Worm (Caenorhabditis elegans) whole organism, L4 larva: ENCODE results near the gene rpn-9.

Experiments used
- F10B5.3 ChIP-seq: sonication (generic microtip); optimal IDR thresholded peaks from 2 replicates; lab custom pipeline; 2016; ENCODE audit warnings: mild to moderate bottlenecking, missing genetic modification characterization, missing compliant biosample characterization
- F44E2.7 ChIP-seq: fragments of 200-800 bp; sonication (Bioruptor generic); IDR thresholded peaks from 2 replicates; pipeline ENCODE4 v2.1.2; 2022; ENCODE audit warnings: missing genetic modification characterization, missing compliant biosample characterization
- F49E8.2 ChIP-seq: sonication (generic microtip); optimal IDR thresholded peaks from 2 replicates; lab custom pipeline; 2016; ENCODE audit warnings: missing compliant biosample characterization, mild to moderate bottlenecking, missing genetic modification characterization, borderline replicate concordance
- R02D3.7 ChIP-seq: fragments of 150-350 bp; sonication (generic microtip); optimal IDR thresholded peaks from 3 replicates; lab custom pipeline; 2014; ENCODE audit warnings: missing biosample characterization, missing genetic modification characterization
- T20F7.1 ChIP-seq: fragments of 200-800 bp; sonication (Bioruptor generic); optimal IDR thresholded peaks from 2 replicates; lab custom pipeline; 2018; ENCODE audit warnings: mild to moderate bottlenecking, missing genetic modification characterization, missing compliant biosample characterization
- Y75B8A.6 ChIP-seq: fragments of 200-800 bp; sonication (Bioruptor generic); IDR thresholded peaks from 2 replicates; pipeline ENCODE4 v1.3.6; 2022; ENCODE audit warnings: missing genetic modification reagents, missing genetic modification characterization, missing compliant biosample characterization
- aha-1 ChIP-seq: fragments of 150-350 bp; peaks from one replicate; lab custom pipeline; 2014; ENCODE audit warnings: missing biosample characterization, missing genetic modification characterization
- ama-1 ChIP-seq: fragments of 150-350 bp; optimal IDR thresholded peaks from 2 replicates; lab custom pipeline; 2014; ENCODE audit warnings: inconsistent platforms, mixed read lengths
- ceh-28 ChIP-seq: fragments of 150-350 bp; optimal IDR thresholded peaks from 2 replicates; lab custom pipeline; 2014; ENCODE audit warnings: missing biosample characterization, missing genetic modification reagents, missing genetic modification characterization
- ces-1 ChIP-seq: fragments of 150-350 bp; sonication (generic microtip); optimal IDR thresholded peaks from 4 replicates; lab custom pipeline; 2014; ENCODE audit warnings: missing biosample characterization, missing genetic modification reagents, missing genetic modification characterization
- cey-2 ChIP-seq: sonication (generic microtip); optimal IDR thresholded peaks from 3 replicates; lab custom pipeline; 2017; ENCODE audit warnings: missing genetic modification characterization, mild to moderate bottlenecking, missing compliant biosample characterization, antibody characterized with exemption, borderline replicate concordance; ENCODE audit not compliant: insufficient read depth
- ctbp-1 ChIP-seq: fragments of 200-800 bp; sonication (Bioruptor generic); IDR thresholded peaks from 2 replicates; pipeline ENCODE4 v1.3.6; 2022; ENCODE audit warnings: missing genetic modification reagents, missing genetic modification characterization, missing compliant biosample characterization
- dmd-6 ChIP-seq: fragments of 200-800 bp; sonication (Bioruptor generic); IDR thresholded peaks from 2 replicates; pipeline ENCODE4 v1.3.6; 2022; ENCODE audit warnings: missing genetic modification reagents, missing genetic modification characterization, missing compliant biosample characterization
- dmd-8 ChIP-seq: fragments of 200-800 bp; sonication (Bioruptor generic); IDR thresholded peaks from 2 replicates; pipeline ENCODE4 v1.3.6; 2022; ENCODE audit warnings: missing genetic modification characterization, missing compliant biosample characterization
- dve-1 ChIP-seq: sonication (generic microtip); optimal IDR thresholded peaks from 2 replicates; lab custom pipeline; 2017; ENCODE audit warnings: antibody characterized with exemption, mild to moderate bottlenecking, missing genetic modification characterization, missing compliant biosample characterization; ENCODE audit not compliant: insufficient read depth
- egl-27 ChIP-seq: sonication (generic microtip); optimal IDR thresholded peaks from 3 replicates; lab custom pipeline; 2017; ENCODE audit warnings: missing biosample characterization, missing genetic modification reagents, missing genetic modification characterization
- egl-43 ChIP-seq: fragments of 200-800 bp; sonication (Bioruptor generic); IDR thresholded peaks from 2 replicates; pipeline ENCODE4 v1.3.6; 2022; ENCODE audit warnings: missing genetic modification reagents, missing genetic modification characterization, missing compliant biosample characterization
- lin-13 ChIP-seq: fragments of 150-350 bp; optimal IDR thresholded peaks from 2 replicates; lab custom pipeline; 2014; ENCODE audit warnings: missing biosample characterization, missing genetic modification reagents, missing genetic modification characterization
- lin-38 ChIP-seq: fragments of 200-800 bp; sonication (Bioruptor generic); IDR thresholded peaks from 2 replicates; pipeline ENCODE4 v1.3.6; 2022; ENCODE audit warnings: missing genetic modification reagents, missing genetic modification characterization, missing compliant biosample characterization
- lsy-2 ChIP-seq, 2 experiments: fragments of 150-350 bp in 1 of 2; sonication (generic microtip) in 1 of 2; optimal IDR thresholded peaks; 2 replicates each; lab custom pipeline; 2014 to 2017; ENCODE audit warnings: missing biosample characterization in 2 of 2, missing genetic modification characterization in 2 of 2
- mep-1 ChIP-seq: fragments of 150-350 bp; sonication (generic microtip); optimal IDR thresholded peaks from 3 replicates; lab custom pipeline; 2014; ENCODE audit warnings: missing biosample characterization, missing genetic modification characterization
- mes-2 ChIP-seq: sonication (generic microtip); optimal IDR thresholded peaks from 2 replicates; lab custom pipeline; 2016; ENCODE audit warnings: missing genotype, mild to moderate bottlenecking, missing genetic modification characterization, missing compliant biosample characterization; ENCODE audit not compliant: poor library complexity, severe bottlenecking
- mxl-2 ChIP-seq: fragments of 200-800 bp; sonication (Bioruptor generic); conservative IDR thresholded peaks from 2 replicates; pipeline ENCODE4 v1.3.6; 2022; ENCODE audit warnings: missing genetic modification reagents, missing genetic modification characterization, missing compliant biosample characterization
- nhr-25 ChIP-seq: sonication (generic microtip); optimal IDR thresholded peaks from 2 replicates; lab custom pipeline; 2017; ENCODE audit warnings: missing genetic modification characterization, mild to moderate bottlenecking, missing compliant biosample characterization, antibody characterized with exemption, moderate library complexity, borderline replicate concordance; ENCODE audit not compliant: insufficient read depth
- nhr-28 ChIP-seq: fragments of 150-350 bp; optimal IDR thresholded peaks from 2 replicates; lab custom pipeline; 2014; ENCODE audit warnings: missing biosample characterization, missing genetic modification characterization
- nhr-6 ChIP-seq: fragments of 150-350 bp; optimal IDR thresholded peaks from 2 replicates; lab custom pipeline; 2014; ENCODE audit warnings: missing biosample characterization, missing genetic modification characterization
- pha-4 ChIP-seq, 2 experiments: fragments of 150-350 bp in 1 of 2; fragments of 200-800 bp in 1 of 2; sonication (Bioruptor generic) in 1 of 2; IDR thresholded peaks in 1 of 2; optimal IDR thresholded peaks in 1 of 2; 2 replicates each; pipeline versions ENCODE4 v1.3.6 to Lab custom; 2014 to 2022; ENCODE audit warnings: missing genetic modification characterization in 2 of 2, missing genetic modification reagents in 2 of 2, missing biosample characterization in 1 of 2, missing compliant biosample characterization in 1 of 2
- sdz-12 ChIP-seq: fragments of 200-800 bp; sonication (Bioruptor generic); optimal IDR thresholded peaks from 2 replicates; lab custom pipeline; 2018; ENCODE audit warnings: mild to moderate bottlenecking, missing genetic modification characterization, missing compliant biosample characterization
- set-16 ChIP-seq: fragments of 200-800 bp; sonication (Bioruptor generic); IDR thresholded peaks from 2 replicates; pipeline ENCODE4 v1.3.6; 2022; ENCODE audit warnings: missing genetic modification reagents, missing genetic modification characterization, missing compliant biosample characterization
- snpc-1.2 ChIP-seq: fragments of 200-800 bp; sonication (Bioruptor generic); IDR thresholded peaks from 2 replicates; pipeline ENCODE4 v1.3.6; 2022; ENCODE audit warnings: missing genetic modification reagents, missing genetic modification characterization, missing compliant biosample characterization
- tra-1 ChIP-seq: fragments of 200-800 bp; sonication (Bioruptor generic); IDR thresholded peaks from 2 replicates; pipeline ENCODE4 v1.3.6; 2022; ENCODE audit warnings: missing genetic modification reagents, missing genetic modification characterization, missing compliant biosample characterization
- vab-7 ChIP-seq: fragments of 200-800 bp; sonication (Bioruptor generic); IDR thresholded peaks from 2 replicates; pipeline ENCODE4 v1.3.6; 2022; ENCODE audit warnings: missing genetic modification reagents, missing genetic modification characterization, missing compliant biosample characterization

The rpn-9 gene

ce11 chrII:11240963-11241362 lies 2.2 kb upstream of the rpn-9 start:
- peak; percentile 36; the same call in 1 of the 2 replicates for TF ChIP-seq lin-38
- no peak for TF ChIP-seq cey-2 (tag; lab: Kevin White, UChicago)
- no peak for TF ChIP-seq F44E2.7 (GFP tag; lab: Robert Waterston, UW)
- no peak for TF ChIP-seq dmd-8 (GFP tag; lab: Robert Waterston, UW)
- TF ChIP-seq aha-1 (tag; lab: Kevin White, UChicago), result peak; percentile 68
- TF ChIP-seq ctbp-1 (GFP tag; lab: Robert Waterston, UW), result no peak
- TF ChIP-seq nhr-25 (tag; lab: Kevin White, UChicago), result no peak
- TF ChIP-seq egl-27 (tag; lab: Kevin White, UChicago), result no peak
- no peak for TF ChIP-seq F10B5.3 (tag; lab: Kevin White, UChicago)
- TF ChIP-seq ces-1, result no peak
- no peak for TF ChIP-seq sdz-12

DNA sequence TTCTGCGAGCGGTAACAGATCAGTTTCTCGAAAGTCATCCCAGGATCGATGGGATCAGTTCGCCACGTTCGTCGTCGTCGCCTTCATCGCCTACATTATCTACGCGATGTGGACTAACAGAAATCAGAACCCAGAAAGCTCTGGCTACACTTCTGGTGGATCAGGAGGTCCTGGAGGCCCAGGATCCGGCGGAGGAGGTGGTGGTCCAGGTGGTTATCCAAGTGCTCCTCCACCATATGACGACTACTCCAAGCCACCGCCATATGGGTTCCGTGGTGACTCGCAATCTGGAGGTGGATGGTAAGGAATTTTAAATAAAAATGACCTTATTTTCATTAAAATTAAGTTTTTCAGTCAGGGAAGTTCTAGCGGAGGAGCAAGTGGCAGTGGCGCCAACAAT lies 1.5 kb upstream of the rpn-9 start:
- TF ChIP-seq aha-1 (tag; lab: Kevin White, UChicago), result no peak
- peak; percentile 53 for TF ChIP-seq set-16 (GFP tag; lab: Robert Waterston, UW)

DNA sequence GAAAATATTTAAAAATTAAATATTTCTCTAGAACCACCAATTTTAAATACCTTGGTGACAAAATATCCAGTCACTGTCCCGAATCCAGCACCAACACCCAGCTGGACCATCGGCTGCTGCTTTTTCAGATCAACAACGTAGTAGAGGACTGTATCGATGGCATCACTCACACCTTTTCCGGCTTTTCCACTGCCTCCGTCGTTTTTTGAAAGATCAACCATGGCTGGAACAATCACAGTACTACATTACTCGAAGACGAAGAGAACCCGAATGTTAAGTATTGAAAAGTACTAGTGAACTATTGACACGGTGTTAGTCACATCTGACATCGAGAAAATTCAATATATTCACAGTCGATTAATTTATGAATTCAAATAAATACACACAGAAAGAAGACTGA lies 1.6 kb downstream of the rpn-9 start, which contains the start of gene fndc-1:
fndc-1 (minus strand) TSS at position 227 of the 400 bp plus-strand sequence.
- TF ChIP-seq lin-38 (peak; percentile 58), Y75B8A.6 (GFP tag; lab: Robert Waterston, UW) (no peak), R02D3.7 (no peak), mxl-2 (GFP tag; lab: Robert Waterston, UW) (0 out of 2 replicates have a peak, but pooled peaks have one; percentile 29), egl-43 (GFP tag; lab: Robert Waterston, UW) (0 out of 2 replicates have a peak, but pooled peaks have one; percentile 43), snpc-1.2 (GFP tag; lab: Robert Waterston, UW) (no peak), ama-1 (lab: Kevin White, UChicago) (peak; percentile 76)

ce11 chrII:11236274-11236673 lies 2.4 kb downstream of the rpn-9 start, which contains the start of gene cchl-1:
Gene cchl-1 (minus strand): TSS chrII:11236387.
- peak; percentile 53 for TF ChIP-seq lin-38
- TF ChIP-seq dmd-6 (GFP tag; lab: Robert Waterston, UW), result no peak; the same call in 1 of the 2 replicates
- TF ChIP-seq mep-1 (tag; lab: Kevin White, UChicago), result peak; percentile 48
- TF ChIP-seq Y75B8A.6 (GFP tag; lab: Robert Waterston, UW), result no peak
- no peak for TF ChIP-seq ceh-28 (tag; lab: Kevin White, UChicago)
- TF ChIP-seq lsy-2 (tag; optimal IDR thresholded peaks at IDR 0.05; lab: Kevin White, UChicago), result peak in 1 of 2 experiments; percentile 35
- peak; percentile 12 for TF ChIP-seq dve-1 (tag; lab: Kevin White, UChicago)
- no peak for TF ChIP-seq nhr-6
- peak; percentile 2 for TF ChIP-seq F49E8.2 (tag; lab: Kevin White, UChicago)
- TF ChIP-seq lin-13 (GFP tag; lab: Kevin White, UChicago), result peak; percentile 2
- TF ChIP-seq nhr-28 (tag; lab: Kevin White, UChicago), result peak; percentile 18
- TF ChIP-seq pha-4 (GFP tag; IDR thresholded peaks at IDR 0.05; lab: Robert Waterston, UW), result no peak
- TF ChIP-seq pha-4 (tag; optimal IDR thresholded peaks at IDR 0.05; lab: Kevin White, UChicago), result no peak
- TF ChIP-seq vab-7 (GFP tag; lab: Robert Waterston, UW), result no peak
- peak; percentile 43 for TF ChIP-seq mes-2 (tag; lab: Kevin White, UChicago)
- TF ChIP-seq tra-1 (GFP tag; lab: Robert Waterston, UW), result no peak
- TF ChIP-seq T20F7.1, result peak; percentile 92
